Worm (Caenorhabditis elegans) whole organism, late embryonic: ENCODE results near the gene T16G12.8.

Experiments
- ceh-19 ChIP-seq: fragments of 200-800 bp; sonication (Bioruptor generic); optimal IDR thresholded peaks from 2 replicates; lab custom pipeline; 2018; ENCODE audit warnings: mild to moderate bottlenecking, missing genetic modification characterization, missing compliant biosample characterization
- sox-2 ChIP-seq: fragments of 200-800 bp; sonication (Bioruptor generic); IDR thresholded peaks from 2 replicates; pipeline ENCODE4 v1.3.6; 2022; ENCODE audit warnings: missing genetic modification reagents, missing genetic modification characterization, missing compliant biosample characterization
- sox-4 ChIP-seq: sonication (generic microtip); optimal IDR thresholded peaks from 2 replicates; lab custom pipeline; 2017; ENCODE audit warnings: mild to moderate bottlenecking, missing genetic modification characterization, inconsistent platforms, missing compliant biosample characterization
- ttx-3 ChIP-seq: sonication (generic microtip); optimal IDR thresholded peaks from 2 replicates; lab custom pipeline; 2016; ENCODE audit warnings: missing genetic modification reagents, missing genetic modification characterization, missing compliant biosample characterization

ce11 chrIII:10016413-10017051, 42.6 kb upstream of the T16G12.8 start, which contains the start of gene rgs-1:
- TF ChIP-seq ttx-3 (no peak), sox-4 (tag; lab: Kevin White, UChicago) (no peak), ceh-19 (GFP tag; lab: Kevin White, UChicago) (no peak), sox-2 (GFP tag; lab: Robert Waterston, UW) (peak; percentile 12; the same call in 1 of the 2 replicates)
